Fruit fly (Drosophila melanogaster) whole organism: Measurements from ENCODE around the gene CG7523.

Source experiments
- CG8478 ChIP-seq: fragments of >200 bp; optimal IDR thresholded peaks from 2 replicates; lab custom pipeline; 2018; ENCODE audit warnings: inconsistent platforms
- Dll ChIP-seq: fragments of >200 bp; optimal IDR thresholded peaks from 2 replicates; lab custom pipeline; 2017
- EcR ChIP-seq, 2 experiments: fragments of >200 bp; optimal IDR thresholded peaks; 2 replicates each; lab custom pipeline; 2017; ENCODE audit warnings: missing biosample characterization in 2 of 2, missing genetic modification characterization in 2 of 2, missing genetic modification reagents in 2 of 2
- pan ChIP-seq: fragments of >200 bp; optimal IDR thresholded peaks from 2 replicates; lab custom pipeline; 2017
- psq ChIP-seq: fragments of >200 bp; optimal IDR thresholded peaks from 2 replicates; lab custom pipeline; 2017
- usp ChIP-seq: fragments of >200 bp; optimal IDR thresholded peaks from 2 replicates; lab custom pipeline; 2017; ENCODE audit warnings: missing biosample characterization, missing genetic modification characterization, mixed read lengths

DNA sequence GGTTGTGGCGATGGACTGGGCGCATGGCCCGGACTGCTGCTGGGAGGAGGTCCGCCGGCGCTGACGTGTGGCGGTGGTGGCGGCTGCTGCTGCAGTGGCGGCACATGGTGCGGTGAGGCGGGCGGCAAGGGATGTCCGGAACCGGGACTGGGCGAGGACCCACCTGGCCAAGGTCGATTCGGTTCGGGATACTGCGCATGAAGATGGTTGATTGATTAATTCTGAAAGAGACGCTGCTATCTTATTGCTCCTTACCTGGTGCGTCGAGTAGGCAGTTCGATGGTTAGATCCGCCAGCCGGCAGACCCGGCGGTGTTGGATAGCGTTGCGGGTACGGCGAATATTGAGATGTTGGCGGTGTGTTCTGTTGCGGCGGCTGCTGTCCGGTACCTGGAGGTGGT lies 37.1 kb upstream of the CG7523 start:
- TF ChIP-seq pan (no peak), CG8478 (lab: Kevin White, UChicago) (no peak), Dll (lab: Kevin White, UChicago) (no peak), EcR (GFP tag; optimal IDR thresholded peaks at IDR 0.05; lab: Kevin White, UChicago) (no peak), psq (lab: Kevin White, UChicago) (no peak), usp (GFP tag; lab: Kevin White, UChicago) (no peak)
